Worm (Caenorhabditis elegans) whole organism, L4 larva: Measurements from ENCODE around the gene C33F10.11.
A peak's percentile ranks its signal among the peaks of the same experiment; 100 is the strongest.

Source experiments
- F26F4.8 ChIP-seq: fragments of 200-800 bp; sonication (Bioruptor generic); conservative IDR thresholded peaks from 2 replicates; pipeline ENCODE4 v1.3.6; 2022; ENCODE audit warnings: missing genetic modification characterization, missing compliant biosample characterization
- F49E8.2 ChIP-seq: sonication (generic microtip); optimal IDR thresholded peaks from 2 replicates; lab custom pipeline; 2016; ENCODE audit warnings: missing compliant biosample characterization, mild to moderate bottlenecking, missing genetic modification characterization, borderline replicate concordance
- T26A8.4 ChIP-seq: fragments of 200-800 bp; sonication (Bioruptor generic); IDR thresholded peaks from 2 replicates; pipeline ENCODE4 v1.3.6; 2022; ENCODE audit warnings: missing genetic modification characterization, missing compliant biosample characterization
- Y48G9A.11 ChIP-seq: fragments of 200-800 bp; sonication (Bioruptor generic); IDR thresholded peaks from 2 replicates; pipeline ENCODE4 v1.3.6; 2022; ENCODE audit warnings: missing genetic modification reagents, missing genetic modification characterization, missing compliant biosample characterization
- ZK546.5 ChIP-seq, 2 experiments: sonication (generic microtip); optimal IDR thresholded peaks; 2 replicates each; lab custom pipeline; 2017; ENCODE audit warnings: missing biosample characterization in 2 of 2, missing genetic modification characterization in 2 of 2
- aha-1 ChIP-seq: fragments of 150-350 bp; peaks from one replicate; lab custom pipeline; 2014; ENCODE audit warnings: missing biosample characterization, missing genetic modification characterization
- ceh-82 ChIP-seq: sonication (generic microtip); optimal IDR thresholded peaks from 2 replicates; lab custom pipeline; 2017; ENCODE audit warnings: missing biosample characterization, missing genetic modification characterization
- ces-1 ChIP-seq: fragments of 150-350 bp; sonication (generic microtip); optimal IDR thresholded peaks from 4 replicates; lab custom pipeline; 2014; ENCODE audit warnings: missing biosample characterization, missing genetic modification reagents, missing genetic modification characterization
- ctbp-1 ChIP-seq: fragments of 200-800 bp; sonication (Bioruptor generic); IDR thresholded peaks from 2 replicates; pipeline ENCODE4 v1.3.6; 2022; ENCODE audit warnings: missing genetic modification reagents, missing genetic modification characterization, missing compliant biosample characterization
- daf-19 ChIP-seq: fragments of 200-800 bp; sonication (Bioruptor generic); conservative IDR thresholded peaks from 2 replicates; pipeline ENCODE4 v1.3.6; 2022; ENCODE audit warnings: missing genetic modification characterization, missing compliant biosample characterization
- dmd-6 ChIP-seq: fragments of 200-800 bp; sonication (Bioruptor generic); IDR thresholded peaks from 2 replicates; pipeline ENCODE4 v1.3.6; 2022; ENCODE audit warnings: missing genetic modification reagents, missing genetic modification characterization, missing compliant biosample characterization
- dve-1 ChIP-seq: sonication (generic microtip); optimal IDR thresholded peaks from 2 replicates; lab custom pipeline; 2017; ENCODE audit warnings: antibody characterized with exemption, mild to moderate bottlenecking, missing genetic modification characterization, missing compliant biosample characterization; ENCODE audit not compliant: insufficient read depth
- egl-27 ChIP-seq: sonication (generic microtip); optimal IDR thresholded peaks from 3 replicates; lab custom pipeline; 2017; ENCODE audit warnings: missing biosample characterization, missing genetic modification reagents, missing genetic modification characterization
- egl-43 ChIP-seq: fragments of 200-800 bp; sonication (Bioruptor generic); IDR thresholded peaks from 2 replicates; pipeline ENCODE4 v1.3.6; 2022; ENCODE audit warnings: missing genetic modification reagents, missing genetic modification characterization, missing compliant biosample characterization
- gei-8 ChIP-seq: fragments of 200-800 bp; sonication (Bioruptor generic); optimal IDR thresholded peaks from 2 replicates; lab custom pipeline; 2018; ENCODE audit warnings: mild to moderate bottlenecking, missing genetic modification characterization, missing compliant biosample characterization
- hlh-30 ChIP-seq: sonication (generic microtip); optimal IDR thresholded peaks from 2 replicates; lab custom pipeline; 2017; ENCODE audit warnings: antibody characterized with exemption, mild to moderate bottlenecking, missing genetic modification characterization, missing compliant biosample characterization; ENCODE audit not compliant: insufficient read depth
- lin-13 ChIP-seq: fragments of 150-350 bp; optimal IDR thresholded peaks from 2 replicates; lab custom pipeline; 2014; ENCODE audit warnings: missing biosample characterization, missing genetic modification reagents, missing genetic modification characterization
- lin-15B ChIP-seq: fragments of 150-350 bp; sonication (generic microtip); optimal IDR thresholded peaks from 3 replicates; lab custom pipeline; 2014; ENCODE audit warnings: missing biosample characterization, missing genetic modification characterization
- lin-29 ChIP-seq: fragments of 200-800 bp; sonication (Bioruptor generic); IDR thresholded peaks from 2 replicates; pipeline ENCODE4 v1.3.6; 2022; ENCODE audit warnings: missing genetic modification reagents, missing genetic modification characterization, missing compliant biosample characterization
- lin-39 ChIP-seq: fragments of 150-350 bp; optimal IDR thresholded peaks from 2 replicates; lab custom pipeline; 2014; ENCODE audit warnings: missing biosample characterization, missing genetic modification reagents, missing genetic modification characterization
- lir-3 ChIP-seq: sonication (generic microtip); optimal IDR thresholded peaks from 2 replicates; lab custom pipeline; 2016; ENCODE audit warnings: mild to moderate bottlenecking, missing genetic modification characterization, missing compliant biosample characterization
- madf-5 ChIP-seq, 2 experiments: fragments of 200-800 bp; sonication (Bioruptor generic); IDR thresholded peaks; 2 replicates each; pipeline ENCODE4 v1.3.6; 2022; ENCODE audit warnings: missing compliant biosample characterization in 2 of 2, missing genetic modification characterization in 2 of 2
- madf-9 ChIP-seq: fragments of 200-800 bp; sonication (Bioruptor generic); conservative IDR thresholded peaks from 2 replicates; pipeline ENCODE4 v1.3.6; 2022; ENCODE audit warnings: missing genetic modification reagents, missing genetic modification characterization, missing compliant biosample characterization
- nhr-11 ChIP-seq: fragments of 150-350 bp; optimal IDR thresholded peaks from 2 replicates; lab custom pipeline; 2014; ENCODE audit warnings: missing biosample characterization, missing genetic modification characterization
- nhr-25 ChIP-seq: sonication (generic microtip); optimal IDR thresholded peaks from 2 replicates; lab custom pipeline; 2017; ENCODE audit warnings: missing genetic modification characterization, mild to moderate bottlenecking, missing compliant biosample characterization, antibody characterized with exemption, moderate library complexity, borderline replicate concordance; ENCODE audit not compliant: insufficient read depth
- nhr-42 ChIP-seq: fragments of 200-800 bp; sonication (Bioruptor generic); IDR thresholded peaks from 2 replicates; pipeline ENCODE4 v1.3.6; 2022; ENCODE audit warnings: missing genetic modification characterization, missing compliant biosample characterization
- nhr-6 ChIP-seq: fragments of 150-350 bp; optimal IDR thresholded peaks from 2 replicates; lab custom pipeline; 2014; ENCODE audit warnings: missing biosample characterization, missing genetic modification characterization
- nhr-76 ChIP-seq: fragments of 150-350 bp; optimal IDR thresholded peaks from 2 replicates; lab custom pipeline; 2014; ENCODE audit warnings: missing biosample characterization, missing genetic modification characterization
- nhr-77 ChIP-seq: fragments of 150-350 bp; optimal IDR thresholded peaks from 2 replicates; lab custom pipeline; 2014; ENCODE audit warnings: missing biosample characterization, missing genetic modification characterization
- pha-4 ChIP-seq, 2 experiments: fragments of 150-350 bp in 1 of 2; fragments of 200-800 bp in 1 of 2; sonication (Bioruptor generic) in 1 of 2; IDR thresholded peaks in 1 of 2; optimal IDR thresholded peaks in 1 of 2; 2 replicates each; pipeline versions ENCODE4 v1.3.6 to Lab custom; 2014 to 2022; ENCODE audit warnings: missing genetic modification characterization in 2 of 2, missing genetic modification reagents in 2 of 2, missing biosample characterization in 1 of 2, missing compliant biosample characterization in 1 of 2
- set-16 ChIP-seq: fragments of 200-800 bp; sonication (Bioruptor generic); IDR thresholded peaks from 2 replicates; pipeline ENCODE4 v1.3.6; 2022; ENCODE audit warnings: missing genetic modification reagents, missing genetic modification characterization, missing compliant biosample characterization
- skn-1 ChIP-seq: fragments of 150-350 bp; optimal IDR thresholded peaks from 2 replicates; lab custom pipeline; 2014; ENCODE audit warnings: missing biosample characterization, missing genetic modification characterization
- snpc-1.2 ChIP-seq: fragments of 200-800 bp; sonication (Bioruptor generic); IDR thresholded peaks from 2 replicates; pipeline ENCODE4 v1.3.6; 2022; ENCODE audit warnings: missing genetic modification reagents, missing genetic modification characterization, missing compliant biosample characterization
- ztf-11 ChIP-seq: fragments of 150-350 bp; optimal IDR thresholded peaks from 2 replicates; lab custom pipeline; 2014; ENCODE audit warnings: missing biosample characterization, missing genetic modification characterization

Gene C33F10.11

DNA sequence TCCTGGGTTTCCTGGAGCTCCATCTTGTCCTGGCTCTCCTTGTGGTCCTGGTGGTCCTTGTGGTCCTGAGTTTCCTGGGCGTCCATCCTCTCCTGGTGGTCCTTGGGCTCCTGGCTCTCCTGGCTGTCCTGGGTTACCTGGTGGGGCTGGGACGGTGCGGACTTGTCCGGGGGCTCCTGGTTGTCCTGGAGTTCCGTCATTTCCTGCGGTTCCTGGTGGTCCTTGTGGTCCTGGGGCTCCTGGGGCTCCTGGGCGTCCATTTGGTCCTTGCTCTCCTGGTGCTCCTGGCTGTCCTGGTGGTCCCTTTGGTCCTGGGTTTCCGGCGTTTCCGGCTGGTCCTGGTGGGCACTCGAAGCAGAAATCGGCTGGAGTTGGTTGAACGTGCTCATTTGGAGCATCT lies 37.7 kb upstream of the C33F10.11 start:
- TF ChIP-seq set-16 = peak; percentile 98
- 0 out of 2 replicates have a peak, but pooled peaks have one; percentile 17 for TF ChIP-seq T26A8.4 (GFP tag; lab: Robert Waterston, UW)
- 0 out of 2 replicates have a peak, but pooled peaks have one; percentile 24 for TF ChIP-seq F26F4.8 (GFP tag; lab: Robert Waterston, UW)
- TF ChIP-seq madf-5 (GFP tag; IDR thresholded peaks at IDR 0.05; lab: Robert Waterston, UW) = 0 out of 4 replicates have a peak, but pooled peaks of 1 of the 2 experiments have one; percentile 49
- 0 out of 2 replicates have a peak, but pooled peaks have one; percentile 13 for TF ChIP-seq Y48G9A.11 (GFP tag; lab: Robert Waterston, UW)
- TF ChIP-seq, all 104 proteins: peak for 5; not testable (repeated sequence) for 99

DNA sequence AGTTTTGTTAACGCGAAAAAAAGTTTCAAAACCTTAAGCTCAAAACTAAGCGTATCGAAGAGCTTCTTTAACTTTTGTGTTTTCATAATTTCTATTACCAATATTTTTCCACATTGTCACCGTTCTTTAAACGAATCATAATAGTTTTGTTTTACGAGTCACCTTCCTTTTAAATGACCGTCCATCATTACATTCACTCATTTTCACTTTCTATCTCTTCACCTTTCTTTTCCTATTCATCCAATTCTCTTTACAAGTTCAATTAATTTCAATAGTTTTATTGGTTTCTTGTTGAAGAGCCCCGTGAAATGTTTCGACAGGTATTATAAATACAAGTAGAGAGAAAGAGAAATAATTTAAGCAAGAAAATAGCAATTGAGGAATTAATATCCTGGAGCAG lies 37.2 kb upstream of the C33F10.11 start:
- TF ChIP-seq egl-27 (tag; lab: Kevin White, UChicago) = no peak
- TF ChIP-seq ceh-82 (tag; lab: Kevin White, UChicago) = peak; percentile 20
- no peak for TF ChIP-seq nhr-77 (tag; lab: Kevin White, UChicago)

DNA sequence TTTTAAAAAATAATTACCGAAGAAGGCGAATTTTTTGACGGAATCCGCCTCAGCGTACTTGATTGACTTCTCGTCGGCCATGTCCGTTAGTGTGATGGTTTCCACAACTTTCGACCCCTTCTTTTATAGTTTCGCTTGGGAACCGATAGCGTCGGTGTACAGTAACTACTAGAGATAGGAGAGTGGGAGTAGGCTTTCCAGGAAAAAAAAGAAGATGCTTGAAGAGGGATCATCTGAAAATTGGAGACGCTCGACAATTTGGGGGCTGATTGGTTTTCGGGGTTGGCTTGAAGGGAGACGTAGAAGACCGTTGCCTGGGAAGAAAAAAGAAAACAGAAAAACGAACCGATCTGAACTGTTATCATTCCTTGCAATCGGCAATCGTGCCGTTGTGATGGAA lies 36.0 kb upstream of the C33F10.11 start, which contains the start of gene col-20:
col-20 (minus strand) TSS at position 101 of the 400 bp plus-strand sequence.
- TF ChIP-seq gei-8 = no peak
- no peak for TF ChIP-seq madf-5 (GFP tag; IDR thresholded peaks at IDR 0.05; lab: Robert Waterston, UW)
- TF ChIP-seq dve-1 (tag; lab: Kevin White, UChicago) = no peak
- TF ChIP-seq daf-19 (GFP tag; lab: Robert Waterston, UW) = no peak
- no peak for TF ChIP-seq dmd-6 (GFP tag; lab: Robert Waterston, UW)
- no peak for TF ChIP-seq Y48G9A.11 (GFP tag; lab: Robert Waterston, UW)
- TF ChIP-seq ces-1 = no peak
- no peak for TF ChIP-seq skn-1 (tag; lab: Kevin White, UChicago)
- no peak for TF ChIP-seq nhr-42 (GFP tag; lab: Robert Waterston, UW)
- no peak for TF ChIP-seq snpc-1.2 (GFP tag; lab: Robert Waterston, UW)
- no peak for TF ChIP-seq lin-15B (tag; lab: Kevin White, UChicago)
- no peak for TF ChIP-seq ztf-11 (tag; lab: Kevin White, UChicago)
- TF ChIP-seq lin-29 (GFP tag; lab: Robert Waterston, UW) = no peak
- TF ChIP-seq pha-4 (GFP tag; IDR thresholded peaks at IDR 0.05; lab: Robert Waterston, UW) = no peak
- TF ChIP-seq pha-4 (tag; optimal IDR thresholded peaks at IDR 0.05; lab: Kevin White, UChicago) = no peak
- no peak for TF ChIP-seq ZK546.5 (tag; optimal IDR thresholded peaks at IDR 0.05; lab: Kevin White, UChicago)
- TF ChIP-seq nhr-11 (tag; lab: Kevin White, UChicago) = no peak
- no peak for TF ChIP-seq lir-3 (tag; lab: Kevin White, UChicago)
- TF ChIP-seq lin-13 (GFP tag; lab: Kevin White, UChicago) = no peak
- no peak for TF ChIP-seq hlh-30 (tag; lab: Kevin White, UChicago)
- no peak for TF ChIP-seq F49E8.2 (tag; lab: Kevin White, UChicago)

DNA sequence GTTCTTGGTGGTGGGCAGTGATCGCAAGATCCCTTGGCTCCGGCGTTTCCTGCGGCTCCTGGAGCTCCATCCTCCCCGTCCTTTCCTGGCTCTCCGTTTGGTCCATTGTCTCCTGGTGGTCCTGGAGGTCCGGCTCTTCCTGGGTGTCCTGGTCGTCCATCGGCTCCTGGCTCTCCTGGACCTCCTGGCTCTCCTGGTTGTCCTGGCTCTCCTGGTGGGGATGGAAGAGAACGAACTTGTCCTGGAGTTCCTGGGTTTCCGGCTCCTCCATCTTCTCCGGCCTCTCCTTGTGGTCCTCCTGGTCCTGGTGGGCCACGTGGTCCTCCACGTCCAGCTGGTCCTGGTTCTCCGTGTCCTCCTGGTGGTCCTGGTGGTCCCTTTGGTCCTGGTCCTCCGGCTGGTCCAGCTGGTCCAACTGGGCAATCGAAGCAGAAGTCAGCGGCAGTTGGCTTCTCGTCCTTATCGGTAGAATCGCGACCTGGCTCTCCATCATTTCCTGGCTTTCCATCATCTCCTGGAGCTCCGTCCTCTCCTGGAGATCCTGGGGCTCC lies 35.2 kb upstream of the C33F10.11 start:
- TF ChIP-seq egl-43 (GFP tag; lab: Robert Waterston, UW) = 0 out of 2 replicates have a peak, but pooled peaks have one; percentile 33
- 0 out of 2 replicates have a peak, but pooled peaks have one; percentile 29 for TF ChIP-seq ctbp-1
- peak; percentile 2; the same call in 1 of the 2 replicates for TF ChIP-seq madf-9 (GFP tag; lab: Robert Waterston, UW)
- no peak for TF ChIP-seq nhr-6 (tag; lab: Kevin White, UChicago)
- no peak for TF ChIP-seq nhr-42 (GFP tag; lab: Robert Waterston, UW)
- no peak for TF ChIP-seq lin-39 (tag; lab: Kevin White, UChicago)
- peak; percentile 98 for TF ChIP-seq set-16
- no peak for TF ChIP-seq nhr-76
- no peak for TF ChIP-seq nhr-25 (tag; lab: Kevin White, UChicago)
- TF ChIP-seq aha-1 = peak; percentile 7
